Worm (Caenorhabditis elegans) whole organism, L3 larva: ENCODE data around the gene F43C11.11.
A peak's percentile ranks its signal among the peaks of the same experiment; 100 is the strongest.

Experiments
- ama-1 ChIP-seq: fragments of 150-350 bp; optimal IDR thresholded peaks from 2 replicates; lab custom pipeline; 2018
- elt-2 ChIP-seq: sonication (generic microtip); optimal IDR thresholded peaks from 2 replicates; lab custom pipeline; 2016; ENCODE audit warnings: missing genetic modification reagents, mild to moderate bottlenecking, missing genetic modification characterization, missing compliant biosample characterization
- nhr-25 ChIP-seq: sonication (generic microtip); optimal IDR thresholded peaks from 2 replicates; lab custom pipeline; 2017; ENCODE audit warnings: missing biosample characterization, missing genetic modification characterization
- ztf-11 ChIP-seq: fragments of 150-350 bp; optimal IDR thresholded peaks from 2 replicates; lab custom pipeline; 2014; ENCODE audit warnings: missing biosample characterization, missing genetic modification characterization

- TF ChIP-seq ama-1 (lab: Kevin White, UChicago) (no peak), nhr-25 (tag; lab: Kevin White, UChicago) (no peak), ztf-11 (no peak), elt-2 (tag; lab: Kevin White, UChicago) (peak; percentile 87)
Observed at ce11 chrII:2335572-2335971, 28.0 kb downstream of the F43C11.11 start, which contains the start of gene F43C11.7.
